Worm (Caenorhabditis elegans) whole organism, late embryonic: ENCODE data around the gene W06E11.1.

ENCODE experiments used
- C08G9.2 ChIP-seq: sonication (generic microtip); optimal IDR thresholded peaks from 2 replicates; lab custom pipeline; 2016; ENCODE audit warnings: mild to moderate bottlenecking, missing genetic modification characterization, moderate library complexity, missing compliant biosample characterization
- C38D4.7 ChIP-seq: fragments of 200-800 bp; sonication (Bioruptor generic); optimal IDR thresholded peaks from 2 replicates; lab custom pipeline; 2018; ENCODE audit warnings: mild to moderate bottlenecking, missing genetic modification characterization, moderate library complexity, missing compliant biosample characterization
- F13H6.1 ChIP-seq: sonication (generic microtip); optimal IDR thresholded peaks from 2 replicates; lab custom pipeline; 2016; ENCODE audit warnings: missing genetic modification characterization, missing compliant biosample characterization
- K02D7.2 ChIP-seq: sonication (generic microtip); optimal IDR thresholded peaks from 2 replicates; lab custom pipeline; 2017; ENCODE audit warnings: mild to moderate bottlenecking, missing genetic modification characterization, missing compliant biosample characterization
- T23F11.4 ChIP-seq: fragments of 200-800 bp; sonication (Bioruptor generic); optimal IDR thresholded peaks from 2 replicates; lab custom pipeline; 2018; ENCODE audit warnings: mild to moderate bottlenecking, missing genetic modification characterization, missing compliant biosample characterization
- Y22D7AL.16 ChIP-seq: sonication (generic microtip); optimal IDR thresholded peaks from 2 replicates; lab custom pipeline; 2016; ENCODE audit warnings: missing genetic modification characterization, missing compliant biosample characterization
- ceh-14 ChIP-seq: sonication (generic microtip); optimal IDR thresholded peaks from 2 replicates; lab custom pipeline; 2016; ENCODE audit warnings: missing genotype, missing genetic modification characterization, missing compliant biosample characterization
- ceh-18 ChIP-seq: sonication (generic microtip); optimal IDR thresholded peaks from 2 replicates; lab custom pipeline; 2016; ENCODE audit warnings: missing genetic modification characterization, missing compliant biosample characterization
- ceh-19 ChIP-seq: fragments of 200-800 bp; sonication (Bioruptor generic); optimal IDR thresholded peaks from 2 replicates; lab custom pipeline; 2018; ENCODE audit warnings: mild to moderate bottlenecking, missing genetic modification characterization, missing compliant biosample characterization
- ceh-2 ChIP-seq: sonication (generic microtip); optimal IDR thresholded peaks from 2 replicates; lab custom pipeline; 2016; ENCODE audit warnings: missing genotype, missing genetic modification characterization, missing compliant biosample characterization
- ceh-22 ChIP-seq: sonication (generic microtip); optimal IDR thresholded peaks from 2 replicates; lab custom pipeline; 2017; ENCODE audit warnings: missing biosample characterization, missing genetic modification characterization
- ceh-30 ChIP-seq: fragments of 150-350 bp; optimal IDR thresholded peaks from 2 replicates; lab custom pipeline; 2014; ENCODE audit warnings: missing biosample characterization, missing genetic modification characterization
- ceh-31 ChIP-seq: sonication (generic microtip); optimal IDR thresholded peaks from 2 replicates; lab custom pipeline; 2016; ENCODE audit warnings: missing genetic modification characterization, missing compliant biosample characterization
- ceh-34 ChIP-seq: sonication (generic microtip); optimal IDR thresholded peaks from 2 replicates; lab custom pipeline; 2016; ENCODE audit warnings: mild to moderate bottlenecking, missing genetic modification characterization, missing compliant biosample characterization
- ceh-45 ChIP-seq: fragments of 200-800 bp; sonication (Bioruptor generic); IDR thresholded peaks from 2 replicates; pipeline ENCODE4 v1.3.6; 2022; ENCODE audit warnings: missing genetic modification reagents, missing genetic modification characterization, missing compliant biosample characterization
- ceh-48 ChIP-seq: sonication (generic microtip); optimal IDR thresholded peaks from 2 replicates; lab custom pipeline; 2016; ENCODE audit warnings: missing genetic modification characterization, inconsistent platforms, missing compliant biosample characterization
- ceh-6 ChIP-seq: fragments of 200-800 bp; sonication (Bioruptor generic); optimal IDR thresholded peaks from 2 replicates; lab custom pipeline; 2018; ENCODE audit warnings: mild to moderate bottlenecking, missing genetic modification characterization, missing compliant biosample characterization
- dve-1 ChIP-seq: sonication (generic microtip); optimal IDR thresholded peaks from 2 replicates; lab custom pipeline; 2017; ENCODE audit warnings: antibody characterized with exemption, mild to moderate bottlenecking, missing genetic modification characterization, missing compliant biosample characterization
- elt-2 ChIP-seq: sonication (generic microtip); optimal IDR thresholded peaks from 2 replicates; lab custom pipeline; 2016; ENCODE audit warnings: missing genetic modification reagents, missing genetic modification characterization, missing compliant biosample characterization
- elt-4 ChIP-seq: sonication (generic microtip); optimal IDR thresholded peaks from 2 replicates; lab custom pipeline; 2016; ENCODE audit warnings: missing genetic modification characterization, missing compliant biosample characterization
- eyg-1 ChIP-seq: sonication (generic microtip); optimal IDR thresholded peaks from 2 replicates; lab custom pipeline; 2016; ENCODE audit warnings: missing genotype, missing genetic modification characterization, missing compliant biosample characterization
- fkh-10 ChIP-seq: fragments of 150-350 bp; optimal IDR thresholded peaks from 2 replicates; lab custom pipeline; 2014; ENCODE audit warnings: missing biosample characterization, missing genetic modification reagents, missing genetic modification characterization
- fkh-6 ChIP-seq: sonication (generic microtip); optimal IDR thresholded peaks from 2 replicates; lab custom pipeline; 2016; ENCODE audit warnings: missing genetic modification characterization, missing compliant biosample characterization
- gmeb-2 ChIP-seq: sonication (generic microtip); optimal IDR thresholded peaks from 2 replicates; lab custom pipeline; 2016; ENCODE audit warnings: missing genetic modification characterization, inconsistent platforms, missing compliant biosample characterization
- hlh-13 ChIP-seq: fragments of 200-800 bp; sonication (Bioruptor generic); optimal IDR thresholded peaks from 2 replicates; lab custom pipeline; 2018; ENCODE audit warnings: mild to moderate bottlenecking, missing genetic modification characterization, missing compliant biosample characterization
- hlh-15 ChIP-seq: sonication (generic microtip); optimal IDR thresholded peaks from 2 replicates; lab custom pipeline; 2016; ENCODE audit warnings: missing genetic modification characterization, missing compliant biosample characterization
- hlh-6 ChIP-seq: sonication (generic microtip); optimal IDR thresholded peaks from 2 replicates; lab custom pipeline; 2016; ENCODE audit warnings: missing genotype, missing genetic modification characterization, missing compliant biosample characterization
- hlh-8 ChIP-seq: sonication (generic microtip); optimal IDR thresholded peaks from 2 replicates; lab custom pipeline; 2016; ENCODE audit warnings: missing genotype, missing genetic modification characterization, missing compliant biosample characterization
- madf-2 ChIP-seq: sonication (generic microtip); optimal IDR thresholded peaks from 2 replicates; lab custom pipeline; 2017; ENCODE audit warnings: missing genetic modification characterization, missing compliant biosample characterization
- mec-3 ChIP-seq: sonication (generic microtip); optimal IDR thresholded peaks from 2 replicates; lab custom pipeline; 2016; ENCODE audit warnings: borderline replicate concordance, missing genetic modification characterization, missing compliant biosample characterization
- nfya-1 ChIP-seq: sonication (generic microtip); optimal IDR thresholded peaks from 2 replicates; lab custom pipeline; 2017; ENCODE audit warnings: missing genetic modification characterization, mild to moderate bottlenecking, missing compliant biosample characterization, antibody characterized with exemption, moderate library complexity
- nhr-11 ChIP-seq: fragments of 150-350 bp; optimal IDR thresholded peaks from 2 replicates; lab custom pipeline; 2014; ENCODE audit warnings: missing biosample characterization, missing genetic modification characterization
- npax-4 ChIP-seq: sonication (generic microtip); optimal IDR thresholded peaks from 2 replicates; lab custom pipeline; 2016; ENCODE audit warnings: missing genetic modification characterization, missing compliant biosample characterization
- pag-3 ChIP-seq: sonication (generic microtip); optimal IDR thresholded peaks from 2 replicates; lab custom pipeline; 2016; ENCODE audit warnings: missing compliant biosample characterization, missing genetic modification characterization, borderline replicate concordance
- pat-9 ChIP-seq: fragments of 200-800 bp; sonication (Bioruptor generic); optimal IDR thresholded peaks from 2 replicates; lab custom pipeline; 2018; ENCODE audit warnings: mild to moderate bottlenecking, missing genetic modification characterization, moderate library complexity, missing compliant biosample characterization
- pha-2 ChIP-seq: sonication (generic microtip); optimal IDR thresholded peaks from 2 replicates; lab custom pipeline; 2017; ENCODE audit warnings: mild to moderate bottlenecking, missing genetic modification characterization, missing compliant biosample characterization
- pros-1 ChIP-seq: fragments of 150-350 bp; optimal IDR thresholded peaks from 2 replicates; lab custom pipeline; 2014; ENCODE audit warnings: missing biosample characterization, missing genetic modification reagents, missing genetic modification characterization
- ref-2 ChIP-seq: sonication (generic microtip); optimal IDR thresholded peaks from 2 replicates; lab custom pipeline; 2016; ENCODE audit warnings: missing genetic modification characterization, missing compliant biosample characterization
- rnt-1 ChIP-seq: sonication (generic microtip); optimal IDR thresholded peaks from 2 replicates; lab custom pipeline; 2016; ENCODE audit warnings: missing genetic modification characterization, missing compliant biosample characterization
- sdc-2 ChIP-seq: sonication (generic microtip); optimal IDR thresholded peaks from 2 replicates; lab custom pipeline; 2016; ENCODE audit warnings: missing genotype, missing genetic modification characterization, missing compliant biosample characterization
- sox-4 ChIP-seq: sonication (generic microtip); optimal IDR thresholded peaks from 2 replicates; lab custom pipeline; 2017; ENCODE audit warnings: mild to moderate bottlenecking, missing genetic modification characterization, inconsistent platforms, missing compliant biosample characterization
- syd-9 ChIP-seq: sonication (generic microtip); optimal IDR thresholded peaks from 2 replicates; lab custom pipeline; 2016; ENCODE audit warnings: mild to moderate bottlenecking, missing genetic modification characterization, moderate library complexity, missing compliant biosample characterization
- tbx-2 ChIP-seq: sonication (generic microtip); optimal IDR thresholded peaks from 2 replicates; lab custom pipeline; 2016; ENCODE audit warnings: missing genetic modification characterization, missing compliant biosample characterization
- ttx-3 ChIP-seq: sonication (generic microtip); optimal IDR thresholded peaks from 2 replicates; lab custom pipeline; 2016; ENCODE audit warnings: missing genetic modification reagents, missing genetic modification characterization, missing compliant biosample characterization
- unc-3 ChIP-seq, 2 experiments: fragments of 200-800 bp in 1 of 2; sonication (Bioruptor generic) in 1 of 2; sonication (generic microtip) in 1 of 2; conservative IDR thresholded peaks in 1 of 2; optimal IDR thresholded peaks in 1 of 2; 2 replicates each; pipeline versions ENCODE4 v1.3.6 to Lab custom; 2016 to 2022; ENCODE audit warnings: missing compliant biosample characterization in 2 of 2, missing genetic modification characterization in 2 of 2, missing genetic modification reagents in 1 of 2
- unc-42 ChIP-seq: sonication (generic microtip); optimal IDR thresholded peaks from 2 replicates; lab custom pipeline; 2016; ENCODE audit warnings: missing genotype, missing genetic modification characterization, missing compliant biosample characterization
- unc-55 ChIP-seq: sonication (generic microtip); optimal IDR thresholded peaks from 2 replicates; lab custom pipeline; 2017; ENCODE audit warnings: missing biosample characterization, missing genetic modification reagents, missing genetic modification characterization
- zip-5 ChIP-seq: sonication (generic microtip); optimal IDR thresholded peaks from 2 replicates; lab custom pipeline; 2016; ENCODE audit warnings: missing genetic modification characterization, missing compliant biosample characterization
- ztf-16 ChIP-seq: sonication (generic microtip); optimal IDR thresholded peaks from 2 replicates; lab custom pipeline; 2017; ENCODE audit warnings: missing genetic modification characterization, missing compliant biosample characterization

W06E11.1 gene

DNA sequence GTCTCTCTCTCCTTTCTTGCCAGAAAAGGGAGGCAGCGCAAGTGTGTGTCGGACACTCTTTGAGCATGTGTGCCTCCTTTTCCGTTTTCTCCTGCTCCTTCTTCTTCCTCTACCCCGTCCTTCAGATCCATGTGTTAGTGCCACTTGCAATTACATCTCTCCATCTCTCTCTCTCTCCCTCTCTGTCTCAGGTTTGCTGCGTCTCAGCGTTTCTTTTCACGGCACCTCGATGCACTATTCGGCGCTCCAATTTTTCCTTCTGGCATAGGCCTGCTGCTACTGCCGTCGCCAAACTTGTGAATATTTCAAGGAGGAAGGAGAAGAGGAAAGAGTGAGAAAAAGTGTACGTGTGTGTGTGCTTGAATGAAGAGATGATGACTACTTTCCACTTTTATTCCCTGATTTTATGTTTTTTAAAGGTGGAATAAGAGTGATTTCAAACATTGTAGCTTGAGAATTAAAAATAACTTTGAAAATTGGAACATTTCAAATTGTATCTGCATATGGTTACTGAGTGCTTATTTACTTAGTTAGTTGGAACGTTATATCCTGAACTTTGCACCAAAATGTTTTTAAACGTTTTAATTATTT is 26.5 kb downstream of the W06E11.1 start, which contains the start of gene W02B3.3:
Gene W02B3.3, minus strand, starts transcription at position 131 of the 591 bp plus-strand sequence.
- TF ChIP-seq C38D4.7 (GFP tag; lab: Kevin White, UChicago): no peak
- TF ChIP-seq zip-5: no peak
- TF ChIP-seq ref-2 (tag; lab: Kevin White, UChicago): peak; percentile 40
- TF ChIP-seq hlh-13: no peak
- peak; percentile 84 for TF ChIP-seq ceh-18
- TF ChIP-seq ceh-34: peak; percentile 16
- TF ChIP-seq ceh-31 (tag; lab: Kevin White, UChicago): peak; percentile 84
- peak; percentile 34 for TF ChIP-seq ceh-6
- no peak for TF ChIP-seq ttx-3
- peak; percentile 6 for TF ChIP-seq pat-9 (tag; lab: Kevin White, UChicago)
- TF ChIP-seq pag-3 (tag; lab: Kevin White, UChicago): peak; percentile 33
- peak; percentile 35 for TF ChIP-seq sdc-2
- peak; percentile 55 for TF ChIP-seq pros-1
- peak; percentile 94 for TF ChIP-seq unc-42 (tag; lab: Kevin White, UChicago)
- TF ChIP-seq gmeb-2: no peak
- peak; percentile 23 for TF ChIP-seq ceh-2 (tag; lab: Kevin White, UChicago)
- peak; percentile 23 for TF ChIP-seq nfya-1 (tag; lab: Kevin White, UChicago)
- TF ChIP-seq rnt-1 (tag; lab: Kevin White, UChicago): peak; percentile 32
- peak; percentile 43 for TF ChIP-seq hlh-6 (tag; lab: Kevin White, UChicago)
- TF ChIP-seq unc-55 (GFP tag; lab: Kevin White, UChicago): peak; percentile 77
- TF ChIP-seq eyg-1 (tag; lab: Kevin White, UChicago): no peak
- peak; percentile 74 for TF ChIP-seq ceh-19
- TF ChIP-seq tbx-2 (tag; lab: Kevin White, UChicago): peak; percentile 67
- no peak for TF ChIP-seq madf-2
- no peak for TF ChIP-seq ceh-30
- TF ChIP-seq ceh-14 (tag; lab: Kevin White, UChicago): peak; percentile 69
- peak; percentile 21 for TF ChIP-seq fkh-10 (GFP tag; lab: Kevin White, UChicago)
- no peak for TF ChIP-seq hlh-8

DNA sequence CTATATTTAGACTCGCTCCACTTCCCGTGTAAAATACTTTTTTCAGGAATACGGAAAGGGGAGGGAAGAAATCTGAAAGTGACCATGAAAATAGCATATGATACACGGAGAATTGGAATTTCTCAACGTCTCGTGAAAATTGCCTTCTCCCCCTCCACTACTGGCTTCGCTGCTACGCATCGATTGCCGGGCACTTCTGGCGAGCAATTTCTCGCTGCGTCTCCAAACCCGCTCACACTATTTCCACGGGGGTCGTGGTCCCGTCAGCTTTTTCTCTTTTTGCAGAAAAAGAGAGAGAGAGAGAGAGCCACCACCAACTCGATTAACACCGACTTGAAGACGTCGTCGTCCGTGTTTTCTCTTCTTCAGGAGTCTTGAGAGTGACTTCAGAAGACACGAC is 29.1 kb downstream of the W06E11.1 start:
- TF ChIP-seq ceh-14 (tag; lab: Kevin White, UChicago) (peak; percentile 67), elt-2 (tag; lab: Kevin White, UChicago) (no peak), ceh-34 (peak; percentile 32), ztf-16 (tag; lab: Kevin White, UChicago) (no peak), ceh-19 (no peak), elt-4 (no peak), pros-1 (no peak), ceh-18 (peak; percentile 22), F13H6.1 (tag; lab: Kevin White, UChicago) (no peak), ceh-48 (peak; percentile 90), mec-3 (tag; lab: Kevin White, UChicago) (no peak), rnt-1 (tag; lab: Kevin White, UChicago) (no peak), ceh-22 (tag; lab: Kevin White, UChicago) (no peak), T23F11.4 (GFP tag; lab: Kevin White, UChicago) (no peak), Y22D7AL.16 (tag; lab: Kevin White, UChicago) (peak; percentile 26), ceh-30 (no peak), hlh-6 (tag; lab: Kevin White, UChicago) (no peak), fkh-6 (tag; lab: Kevin White, UChicago) (no peak), npax-4 (no peak), C08G9.2 (no peak), ceh-6 (no peak), hlh-15 (tag; lab: Kevin White, UChicago) (no peak), unc-55 (GFP tag; lab: Kevin White, UChicago) (no peak), dve-1 (tag; lab: Kevin White, UChicago) (no peak), madf-2 (no peak), sox-4 (tag; lab: Kevin White, UChicago) (no peak), syd-9 (tag; lab: Kevin White, UChicago) (no peak), ceh-45 (GFP tag; lab: Robert Waterston, UW) (no peak), unc-42 (tag; lab: Kevin White, UChicago) (peak; percentile 97), unc-3 (GFP tag; conservative IDR thresholded peaks at IDR 0.05; lab: Robert Waterston, UW) (no peak), unc-3 (tag; optimal IDR thresholded peaks at IDR 0.05; lab: Kevin White, UChicago) (no peak), gmeb-2 (no peak), C38D4.7 (GFP tag; lab: Kevin White, UChicago) (no peak), nhr-11 (tag; lab: Kevin White, UChicago) (no peak), pha-2 (no peak), K02D7.2 (no peak), sdc-2 (no peak)
